Worm (Caenorhabditis elegans) whole organism, midembryonic: Measurements from ENCODE around the gene str-113.

Experiments
- flt-1 ChIP-seq: fragments of 200-800 bp; sonication (Bioruptor generic); IDR thresholded peaks from 2 replicates; pipeline ENCODE4 v1.3.6; 2022; ENCODE audit warnings: missing genetic modification characterization, missing compliant biosample characterization
- klf-2 ChIP-seq: fragments of 200-800 bp; sonication (Bioruptor generic); conservative IDR thresholded peaks from 2 replicates; pipeline ENCODE4 v1.3.6; 2022; ENCODE audit warnings: missing genetic modification reagents, missing genetic modification characterization, missing compliant biosample characterization
- ref-1 ChIP-seq: fragments of 200-800 bp; sonication (Bioruptor generic); conservative IDR thresholded peaks from 2 replicates; pipeline ENCODE4 v1.3.6; 2022; ENCODE audit warnings: missing genetic modification reagents, missing genetic modification characterization, missing compliant biosample characterization
- tab-1 ChIP-seq: fragments of 200-800 bp; sonication (Bioruptor generic); IDR thresholded peaks from 2 replicates; pipeline ENCODE4 v1.3.6; 2022; ENCODE audit warnings: missing genetic modification characterization, missing compliant biosample characterization
- ztf-23 ChIP-seq: fragments of 200-800 bp; sonication (Bioruptor generic); IDR thresholded peaks from 2 replicates; pipeline ENCODE4 v1.3.6; 2022; ENCODE audit warnings: missing genetic modification reagents, missing genetic modification characterization, missing compliant biosample characterization
- ztf-29 ChIP-seq: fragments of 200-800 bp; sonication (Bioruptor generic); IDR thresholded peaks from 2 replicates; pipeline ENCODE4 v1.3.6; 2022; ENCODE audit warnings: missing genetic modification reagents, missing genetic modification characterization, missing compliant biosample characterization

ce11 chrV:3668464-3668863, 1.7 kb upstream of the str-113 start, which contains the start of gene Y39H10B.2:
- TF ChIP-seq ref-1 (GFP tag; lab: Robert Waterston, UW): no peak
- TF ChIP-seq ztf-23 (GFP tag; lab: Robert Waterston, UW): no peak
- no peak for TF ChIP-seq klf-2 (GFP tag; lab: Robert Waterston, UW)
- TF ChIP-seq flt-1 (GFP tag; lab: Robert Waterston, UW): no peak
- no peak for TF ChIP-seq ztf-29 (GFP tag; lab: Robert Waterston, UW)
- no peak for TF ChIP-seq tab-1
